Worm (Caenorhabditis elegans) whole organism, young adult: ENCODE measurements around the gene clec-29.

Experiments
- B0019.2 ChIP-seq: fragments of 200-800 bp; sonication (Bioruptor generic); conservative IDR thresholded peaks from 2 replicates; pipeline ENCODE4 v1.3.6; 2022; ENCODE audit warnings: missing genetic modification reagents, missing genetic modification characterization, missing compliant biosample characterization
- C17E4.6 ChIP-seq: fragments of 200-800 bp; sonication (Bioruptor generic); IDR thresholded peaks from 2 replicates; pipeline ENCODE4 v1.3.6; 2022; ENCODE audit warnings: missing genetic modification reagents, missing genetic modification characterization, missing compliant biosample characterization
- D2030.7 ChIP-seq: fragments of 200-800 bp; sonication (Bioruptor generic); IDR thresholded peaks from 2 replicates; pipeline ENCODE4 v1.3.6; 2022; ENCODE audit warnings: missing genetic modification reagents, missing genetic modification characterization, missing compliant biosample characterization
- F55B11.4 ChIP-seq: sonication (generic microtip); optimal IDR thresholded peaks from 2 replicates; lab custom pipeline; 2016; ENCODE audit warnings: missing compliant biosample characterization, missing genetic modification characterization, borderline replicate concordance; ENCODE audit not compliant: insufficient read depth
- K12H6.12 ChIP-seq: fragments of 200-800 bp; sonication (Bioruptor generic); optimal IDR thresholded peaks from 2 replicates; lab custom pipeline; 2018; ENCODE audit warnings: mild to moderate bottlenecking, missing genetic modification characterization, missing compliant biosample characterization
- Y53G8AR.9 ChIP-seq: fragments of 200-800 bp; sonication (Bioruptor generic); conservative IDR thresholded peaks from 2 replicates; pipeline ENCODE4 v1.3.6; 2022; ENCODE audit warnings: missing genetic modification reagents, missing genetic modification characterization, missing compliant biosample characterization
- Y67H2A.10 ChIP-seq: fragments of 200-800 bp; sonication (Bioruptor generic); conservative IDR thresholded peaks from 2 replicates; pipeline ENCODE4 v1.3.6; 2022; ENCODE audit warnings: missing genetic modification reagents, missing genetic modification characterization, missing compliant biosample characterization
- ama-1 ChIP-seq, 3 experiments: fragments of 150-350 bp in 1 of 3; sonication (generic microtip) in 2 of 3; optimal IDR thresholded peaks; 2 replicates each; lab custom pipeline; 2014 to 2018; ENCODE audit warnings: missing biosample characterization in 2 of 3, missing genetic modification characterization in 2 of 3, missing genetic modification reagents in 2 of 3
- aptf-2 ChIP-seq: fragments of 200-800 bp; sonication (Bioruptor generic); conservative IDR thresholded peaks from 2 replicates; pipeline ENCODE4 v1.3.6; 2022; ENCODE audit warnings: missing genetic modification reagents, missing genetic modification characterization, missing compliant biosample characterization
- aptf-3 ChIP-seq: fragments of 200-800 bp; sonication (Bioruptor generic); IDR thresholded peaks from 2 replicates; pipeline ENCODE4 v1.3.6; 2022; ENCODE audit warnings: missing genetic modification characterization, missing compliant biosample characterization
- athp-1 ChIP-seq: sonication (generic microtip); optimal IDR thresholded peaks from 2 replicates; lab custom pipeline; 2017; ENCODE audit warnings: mild to moderate bottlenecking, missing genetic modification characterization, missing compliant biosample characterization
- attf-6 ChIP-seq: fragments of 200-800 bp; sonication (Bioruptor generic); IDR thresholded peaks from 2 replicates; pipeline ENCODE4 v1.3.6; 2022; ENCODE audit warnings: missing genetic modification reagents, missing genetic modification characterization, missing compliant biosample characterization
- cebp-1 ChIP-seq, 2 experiments: fragments of 200-800 bp in 1 of 2; sonication (Bioruptor generic) in 1 of 2; sonication (generic microtip) in 1 of 2; IDR thresholded peaks in 1 of 2; optimal IDR thresholded peaks in 1 of 2; 2 replicates each; pipeline versions ENCODE4 v1.3.6 to Lab custom; 2017 to 2022; ENCODE audit warnings: missing compliant biosample characterization in 2 of 2, missing genetic modification characterization in 2 of 2, mild to moderate bottlenecking in 1 of 2, missing genetic modification reagents in 1 of 2, moderate library complexity in 1 of 2
- ceh-58 ChIP-seq: fragments of 200-800 bp; sonication (Bioruptor generic); IDR thresholded peaks from 2 replicates; pipeline ENCODE4 v1.3.6; 2022; ENCODE audit warnings: missing genetic modification characterization, missing compliant biosample characterization
- ceh-79 ChIP-seq: sonication (generic microtip); optimal IDR thresholded peaks from 2 replicates; lab custom pipeline; 2017; ENCODE audit warnings: mild to moderate bottlenecking, missing genetic modification characterization, missing compliant biosample characterization
- dpff-1 ChIP-seq: sonication (generic microtip); optimal IDR thresholded peaks from 2 replicates; lab custom pipeline; 2017; ENCODE audit warnings: mild to moderate bottlenecking, missing genetic modification characterization, missing compliant biosample characterization
- efl-1 ChIP-seq: fragments of 150-350 bp; optimal IDR thresholded peaks from 2 replicates; lab custom pipeline; 2014; ENCODE audit warnings: missing biosample characterization, missing genetic modification reagents, missing genetic modification characterization
- ekl-4 ChIP-seq: fragments of 200-800 bp; sonication (Bioruptor generic); IDR thresholded peaks from 2 replicates; pipeline ENCODE4 v1.3.6; 2022; ENCODE audit warnings: missing genetic modification reagents, missing genetic modification characterization, missing compliant biosample characterization
- ets-4 ChIP-seq: fragments of 200-800 bp; sonication (Bioruptor generic); optimal IDR thresholded peaks from 2 replicates; lab custom pipeline; 2018; ENCODE audit warnings: mild to moderate bottlenecking, missing genetic modification characterization, missing compliant biosample characterization
- fkh-3 ChIP-seq: sonication (generic microtip); optimal IDR thresholded peaks from 2 replicates; lab custom pipeline; 2016; ENCODE audit warnings: mild to moderate bottlenecking, missing genetic modification characterization, missing compliant biosample characterization
- hmg-1.2 ChIP-seq: fragments of 200-800 bp; sonication (Bioruptor generic); IDR thresholded peaks from 2 replicates; pipeline ENCODE4 v1.3.6; 2022; ENCODE audit warnings: missing genetic modification reagents, missing genetic modification characterization, missing compliant biosample characterization
- hrde-1 ChIP-seq: sonication (generic microtip); optimal IDR thresholded peaks from 2 replicates; lab custom pipeline; 2016; ENCODE audit warnings: missing genetic modification characterization, mild to moderate bottlenecking, missing compliant biosample characterization, moderate library complexity, missing genotype, missing genetic modification reagents, borderline replicate concordance
- let-526 ChIP-seq: fragments of 200-800 bp; sonication (Bioruptor generic); IDR thresholded peaks from 2 replicates; pipeline ENCODE4 v1.3.6; 2022; ENCODE audit warnings: missing genetic modification reagents, missing genetic modification characterization, missing compliant biosample characterization
- let-607 ChIP-seq, 2 experiments: fragments of 200-800 bp in 1 of 2; sonication (Bioruptor generic) in 1 of 2; sonication (generic microtip) in 1 of 2; optimal IDR thresholded peaks; 2 replicates each; lab custom pipeline; 2016 to 2018; ENCODE audit warnings: mild to moderate bottlenecking in 2 of 2, missing compliant biosample characterization in 2 of 2, missing genetic modification characterization in 2 of 2, moderate library complexity in 2 of 2, missing genotype in 1 of 2
- lin-26 ChIP-seq: fragments of 200-800 bp; sonication (Bioruptor generic); IDR thresholded peaks from 2 replicates; pipeline ENCODE4 v1.3.6; 2022; ENCODE audit warnings: missing genetic modification reagents, missing genetic modification characterization, missing compliant biosample characterization
- lin-35 ChIP-seq, 3 experiments: fragments of 150-350 bp in 2 of 3; sonication (generic microtip) in 1 of 3; optimal IDR thresholded peaks; 2 replicates each; lab custom pipeline; 2014 to 2018; ENCODE audit warnings: missing biosample characterization in 3 of 3, missing genetic modification characterization in 3 of 3, missing genetic modification reagents in 3 of 3
- madf-3 ChIP-seq: fragments of 200-800 bp; sonication (Bioruptor generic); IDR thresholded peaks from 2 replicates; pipeline ENCODE4 v1.3.6; 2022; ENCODE audit warnings: missing genetic modification reagents, missing genetic modification characterization, missing compliant biosample characterization
- madf-6 ChIP-seq: fragments of 200-800 bp; sonication (Bioruptor generic); IDR thresholded peaks from 2 replicates; pipeline ENCODE4 v1.3.6; 2022; ENCODE audit warnings: missing genetic modification reagents, missing genetic modification characterization, missing compliant biosample characterization
- rcor-1 ChIP-seq: fragments of 200-800 bp; sonication (Bioruptor generic); IDR thresholded peaks from 2 replicates; pipeline ENCODE4 v1.3.6; 2022; ENCODE audit warnings: missing genetic modification reagents, missing genetic modification characterization, missing compliant biosample characterization
- snpc-1.1 ChIP-seq: sonication (generic microtip); optimal IDR thresholded peaks from 2 replicates; lab custom pipeline; 2017; ENCODE audit warnings: missing genetic modification characterization, mild to moderate bottlenecking, missing compliant biosample characterization, antibody characterized with exemption, moderate library complexity, missing genotype, missing genetic modification reagents; ENCODE audit not compliant: insufficient read depth
- somi-1 ChIP-seq: fragments of 200-800 bp; sonication (Bioruptor generic); optimal IDR thresholded peaks from 2 replicates; lab custom pipeline; 2018; ENCODE audit warnings: mild to moderate bottlenecking, missing genetic modification characterization, missing compliant biosample characterization
- tbp1 ChIP-seq: fragments of 200-800 bp; sonication (Bioruptor generic); optimal IDR thresholded peaks from 2 replicates; lab custom pipeline; 2018; ENCODE audit warnings: mild to moderate bottlenecking, missing genetic modification characterization, missing compliant biosample characterization
- unc-62 ChIP-seq: fragments of 150-350 bp; optimal IDR thresholded peaks from 2 replicates; lab custom pipeline; 2014; ENCODE audit warnings: missing biosample characterization, missing genetic modification reagents, missing genetic modification characterization
- ztf-22 ChIP-seq: fragments of 200-800 bp; sonication (Bioruptor generic); optimal IDR thresholded peaks from 2 replicates; lab custom pipeline; 2018; ENCODE audit warnings: mild to moderate bottlenecking, missing genetic modification characterization, moderate library complexity, missing compliant biosample characterization
- ztf-28 ChIP-seq: fragments of 200-800 bp; sonication (Bioruptor generic); IDR thresholded peaks from 2 replicates; pipeline ENCODE4 v1.3.6; 2022; ENCODE audit warnings: missing genetic modification reagents, missing genetic modification characterization, missing compliant biosample characterization
- ztf-6 ChIP-seq: fragments of 200-800 bp; sonication (Bioruptor generic); IDR thresholded peaks from 2 replicates; pipeline ENCODE4 v1.3.6; 2022; ENCODE audit warnings: missing genetic modification reagents, missing genetic modification characterization, missing compliant biosample characterization

Gene clec-29

ce11 chrV:16723744-16724143 is 15.3 kb downstream of the clec-29 start, which contains the start of gene nhr-112:
Gene nhr-112 (minus strand): TSS chrV:16723844.
- TF ChIP-seq fkh-3 (no peak), efl-1 (GFP tag; lab: Kevin White, UChicago) (no peak), tbp1 (no peak), athp-1 (tag; lab: Kevin White, UChicago) (no peak), hrde-1 (tag; lab: Kevin White, UChicago) (no peak), madf-3 (no peak), madf-6 (GFP tag; lab: Robert Waterston, UW) (no peak), rcor-1 (GFP tag; lab: Robert Waterston, UW) (no peak), dpff-1 (no peak), aptf-2 (GFP tag; lab: Robert Waterston, UW) (no peak), ceh-58 (GFP tag; lab: Robert Waterston, UW) (no peak), ztf-6 (GFP tag; lab: Robert Waterston, UW) (no peak), ets-4 (GFP tag; lab: Kevin White, UChicago) (no peak), ekl-4 (no peak)

- no peak for TF ChIP-seq B0019.2 (GFP tag; lab: Robert Waterston, UW)
- TF ChIP-seq snpc-1.1 (tag; lab: Kevin White, UChicago) = no peak
- TF ChIP-seq ama-1 (optimal IDR thresholded peaks at IDR 0.05; lab: Kevin White, UChicago) = no peak
- no peak for TF ChIP-seq ama-1 (GFP tag; optimal IDR thresholded peaks at IDR 0.05; lab: Kevin White, UChicago)
- TF ChIP-seq unc-62 = no peak
- no peak for TF ChIP-seq madf-6 (GFP tag; lab: Robert Waterston, UW)
- no peak for TF ChIP-seq attf-6
- TF ChIP-seq C17E4.6 (GFP tag; lab: Robert Waterston, UW) = no peak
- TF ChIP-seq lin-35 (GFP tag; optimal IDR thresholded peaks at IDR 0.05; lab: Kevin White, UChicago) = no peak
- TF ChIP-seq ceh-79 (tag; lab: Kevin White, UChicago) = no peak
- no peak for TF ChIP-seq ets-4 (GFP tag; lab: Kevin White, UChicago)
Measured at ce11 chrV:16716574-16716973, 22.4 kb downstream of the clec-29 start, which contains the start of gene srh-137. Gene srh-137 (minus strand): TSS chrV:16716674.

- no peak for TF ChIP-seq cebp-1 (GFP tag; IDR thresholded peaks at IDR 0.05; lab: Robert Waterston, UW)
- no peak for TF ChIP-seq cebp-1 (tag; optimal IDR thresholded peaks at IDR 0.05; lab: Kevin White, UChicago)
- no peak for TF ChIP-seq D2030.7 (GFP tag; lab: Robert Waterston, UW)
- no peak for TF ChIP-seq let-526 (GFP tag; lab: Robert Waterston, UW)
- TF ChIP-seq hrde-1 (tag; lab: Kevin White, UChicago) = no peak
- TF ChIP-seq aptf-3 = no peak
- no peak for TF ChIP-seq let-607 (tag; optimal IDR thresholded peaks at IDR 0.05; lab: Kevin White, UChicago)
- TF ChIP-seq ztf-22 = no peak
Measured at ce11 chrV:16713797-16714196, 25.2 kb downstream of the clec-29 start.

- TF ChIP-seq lin-26 (GFP tag; lab: Robert Waterston, UW) = no peak
- no peak for TF ChIP-seq Y53G8AR.9 (GFP tag; lab: Robert Waterston, UW)
- TF ChIP-seq hmg-1.2 (GFP tag; lab: Robert Waterston, UW) = no peak
- TF ChIP-seq Y67H2A.10 (GFP tag; lab: Robert Waterston, UW) = no peak
- TF ChIP-seq ztf-28 (GFP tag; lab: Robert Waterston, UW) = no peak
- no peak for TF ChIP-seq F55B11.4 (tag; lab: Kevin White, UChicago)
- no peak for TF ChIP-seq somi-1 (GFP tag; lab: Kevin White, UChicago)
- no peak for TF ChIP-seq K12H6.12 (tag; lab: Kevin White, UChicago)
- no peak for TF ChIP-seq let-607 (tag; optimal IDR thresholded peaks at IDR 0.05; lab: Kevin White, UChicago)
- no peak for TF ChIP-seq D2030.7 (GFP tag; lab: Robert Waterston, UW)
Measured at ce11 chrV:16706549-16706948, 32.5 kb downstream of the clec-29 start, which contains the start of gene clec-9. Gene clec-9 (minus strand): TSS chrV:16706649.
